Worm (Caenorhabditis elegans): Measurements from ENCODE around the gene clec-229.

Gene clec-229

ce11 chrV:15379817-15380216 is 38.5 kb upstream of the clec-229 start, which contains the start of gene srh-251:
Gene srh-251 (minus strand): TSS chrV:15379917.
- TF ChIP-seq C04F5.9 (tag; optimal IDR thresholded peaks at IDR 0.05) (no peak), snpc-4 (tag; optimal IDR thresholded peaks at IDR 0.05) (no peak), dsc-1 (tag; optimal IDR thresholded peaks at IDR 0.05) (no peak), lin-13 (GFP tag; optimal IDR thresholded peaks at IDR 0.05) (no peak), Y116A8C.19 (tag; optimal IDR thresholded peaks at IDR 0.05; ENCODE audit: borderline replicate concordance) (no peak), lin-35 (GFP tag; optimal IDR thresholded peaks at IDR 0.05) (no peak), alr-1 (tag; optimal IDR thresholded peaks at IDR 0.05; ENCODE audit: borderline replicate concordance) (no peak), sup-37 (GFP tag; optimal IDR thresholded peaks at IDR 0.05) (no peak), ceh-63 (GFP tag; optimal IDR thresholded peaks at IDR 0.05) (no peak), C34B4.2 (tag; optimal IDR thresholded peaks at IDR 0.05) (no peak)

ce11 chrV:15377903-15378302 is 36.6 kb upstream of the clec-229 start, which contains the start of gene srh-122:
Gene srh-122 (minus strand): TSS chrV:15378003.
- TF ChIP-seq fos-1 (tag; optimal IDR thresholded peaks at IDR 0.05) (no peak), ets-5 (GFP tag; IDR thresholded peaks at IDR 0.05) (no peak), pax-3 (tag; optimal IDR thresholded peaks at IDR 0.05) (no peak), nhr-19 (GFP tag; conservative IDR thresholded peaks at IDR 0.05) (no peak)

DNA sequence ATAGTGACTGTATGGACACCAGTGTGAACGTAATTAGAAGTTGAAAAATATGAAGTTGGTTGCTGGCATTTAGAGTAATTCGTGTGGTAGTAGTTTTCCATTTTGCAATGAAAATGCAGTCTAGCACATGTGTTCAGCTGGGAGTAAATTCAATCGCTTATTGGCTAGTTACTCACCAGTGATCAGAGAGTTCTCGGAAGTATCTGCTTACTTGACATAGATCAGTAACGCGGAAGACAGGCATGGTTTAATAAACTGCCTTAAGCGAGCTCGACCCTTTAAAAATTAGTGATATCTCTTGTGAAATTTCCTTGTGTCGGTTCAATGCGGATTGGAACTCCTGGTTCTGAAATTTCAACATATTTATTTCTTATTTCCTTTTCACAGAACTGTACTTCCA is 34.9 kb upstream of the clec-229 start, which contains the start of gene srh-52:
TSS of gene srh-52 (minus strand) at position 101 of the 400 bp plus-strand sequence.
- TF ChIP-seq tlp-1 (tag; optimal IDR thresholded peaks at IDR 0.05) = no peak
- no peak for TF ChIP-seq C04F5.9 (tag; optimal IDR thresholded peaks at IDR 0.05)
- no peak for TF ChIP-seq lin-13 (GFP tag; optimal IDR thresholded peaks at IDR 0.05)
- no peak for TF ChIP-seq sptf-1 (tag; optimal IDR thresholded peaks at IDR 0.05)
- no peak for TF ChIP-seq ztf-11 (tag; optimal IDR thresholded peaks at IDR 0.05)
- TF ChIP-seq tbx-2 (tag; optimal IDR thresholded peaks at IDR 0.05) = no peak
- no peak for TF ChIP-seq ceh-82 (tag; optimal IDR thresholded peaks at IDR 0.05)
- TF ChIP-seq egl-13 (tag; optimal IDR thresholded peaks at IDR 0.05) = no peak
- no peak for TF ChIP-seq nhr-11 (tag; optimal IDR thresholded peaks at IDR 0.05)
- TF ChIP-seq ceh-8 (GFP tag; optimal IDR thresholded peaks at IDR 0.05) = no peak

- TF ChIP-seq hpl-2 (GFP tag; optimal IDR thresholded peaks at IDR 0.05) (no peak), tbx-2 (tag; optimal IDR thresholded peaks at IDR 0.05) (no peak), unc-130 (tag; optimal IDR thresholded peaks at IDR 0.05) (no peak), Y116A8C.19 (tag; optimal IDR thresholded peaks at IDR 0.05; ENCODE audit: borderline replicate concordance) (no peak), zag-1 (tag; optimal IDR thresholded peaks at IDR 0.05) (no peak), C16A3.4 (tag; optimal IDR thresholded peaks at IDR 0.05) (no peak), lsy-2 (tag; optimal IDR thresholded peaks at IDR 0.05) (no peak), nhr-84 (tag; optimal IDR thresholded peaks at IDR 0.05) (no peak), tlp-1 (tag; optimal IDR thresholded peaks at IDR 0.05) (no peak), nhr-77 (tag; optimal IDR thresholded peaks at IDR 0.05) (no peak), alr-1 (tag; optimal IDR thresholded peaks at IDR 0.05; ENCODE audit: borderline replicate concordance) (no peak), nhr-19 (GFP tag; conservative IDR thresholded peaks at IDR 0.05) (no peak), nhr-20 (tag; optimal IDR thresholded peaks at IDR 0.05) (no peak), nhr-47 (tag; optimal IDR thresholded peaks at IDR 0.05) (no peak), pag-3 (tag; optimal IDR thresholded peaks at IDR 0.05; ENCODE audit: borderline replicate concordance, insufficient read depth) (no peak), ceh-8 (GFP tag; optimal IDR thresholded peaks at IDR 0.05) (no peak), dpl-1 (GFP tag; optimal IDR thresholded peaks at IDR 0.05) (no peak), C34B4.2 (tag; optimal IDR thresholded peaks at IDR 0.05) (no peak), elt-3 (tag; optimal IDR thresholded peaks at IDR 0.05) (no peak), fkh-10 (GFP tag; optimal IDR thresholded peaks at IDR 0.05) (no peak)
Observed at ce11 chrV:15369707-15370106, 28.4 kb upstream of the clec-229 start, which contains the start of gene nhr-269. Gene nhr-269 (minus strand): TSS chrV:15369807.
